Worm (Caenorhabditis elegans): ENCODE measurements around the gene dnbp-1.

Gene dnbp-1

DNA sequence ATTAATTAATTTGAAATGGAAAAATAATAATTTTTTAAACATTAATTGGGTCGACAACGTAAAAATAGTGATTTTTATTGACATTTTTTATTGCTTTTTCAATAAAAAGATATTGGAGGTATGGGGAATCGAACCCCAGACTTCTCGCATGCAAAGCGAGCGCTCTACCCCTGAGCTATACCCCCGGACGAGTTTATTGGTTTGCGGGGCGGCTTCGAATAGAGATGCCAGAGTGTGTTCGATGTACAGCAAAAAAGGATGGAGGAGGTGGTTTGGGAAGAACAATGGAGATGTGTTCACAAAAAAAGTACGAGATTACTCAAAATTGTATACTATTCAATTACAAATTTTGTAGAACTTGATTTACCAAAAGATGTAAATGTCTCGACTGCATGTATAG, 34.0 kb upstream of the dnbp-1 start (continued):
- TF ChIP-seq nhr-90 (tag; optimal IDR thresholded peaks at IDR 0.05) (no peak), snpc-1.1 (tag; optimal IDR thresholded peaks at IDR 0.05; ENCODE audit: insufficient read depth) (peak; percentile 96), hmg-1.2 (GFP tag; IDR thresholded peaks at IDR 0.05) (peak; percentile 70), T26A5.8 (tag; optimal IDR thresholded peaks at IDR 0.05) (no peak), ztf-26 (tag; optimal IDR thresholded peaks at IDR 0.05) (peak; percentile 42), ztf-6 (GFP tag; IDR thresholded peaks at IDR 0.05) (no peak), repo-1 (tag; optimal IDR thresholded peaks at IDR 0.05) (no peak), gei-17 (GFP tag; optimal IDR thresholded peaks at IDR 0.05) (no peak), lir-1 (GFP tag; conservative IDR thresholded peaks at IDR 0.05) (no peak; the same call in 1 of the 2 replicates), nhr-179 (tag; optimal IDR thresholded peaks at IDR 0.05) (peak; percentile 38), let-607 (tag; optimal IDR thresholded peaks at IDR 0.05) (peak in 1 of 2 experiments; percentile 35), T07F8.4 (tag; optimal IDR thresholded peaks at IDR 0.05) (no peak), xnd-1 (tag; optimal IDR thresholded peaks at IDR 0.05) (no peak), cebp-1 (GFP tag; IDR thresholded peaks at IDR 0.05) (no peak), cebp-1 (tag; optimal IDR thresholded peaks at IDR 0.05) (no peak), K12H6.12 (tag; optimal IDR thresholded peaks at IDR 0.05) (no peak), ZK185.1 (tag; optimal IDR thresholded peaks at IDR 0.05; ENCODE audit: poor library complexity, severe bottlenecking) (peak; percentile 70), lin-54 (GFP tag; optimal IDR thresholded peaks at IDR 0.05) (no peak), F23B12.7 (tag; optimal IDR thresholded peaks at IDR 0.05; ENCODE audit: insufficient read depth) (peak; percentile 61), B0019.2 (GFP tag; conservative IDR thresholded peaks at IDR 0.05) (no peak), B0336.3 (GFP tag; IDR thresholded peaks at IDR 0.05) (no peak), bed-2 (GFP tag; IDR thresholded peaks at IDR 0.05) (no peak), hmg-20 (GFP tag; IDR thresholded peaks at IDR 0.05) (no peak; the same call in 1 of the 2 replicates), him-1 (tag; optimal IDR thresholded peaks at IDR 0.05) (peak; percentile 82), ztf-28 (GFP tag; IDR thresholded peaks at IDR 0.05) (no peak), ztf-22 (GFP tag; optimal IDR thresholded peaks at IDR 0.05) (no peak), nfya-1 (tag; optimal IDR thresholded peaks at IDR 0.05; ENCODE audit: borderline replicate concordance, insufficient read depth) (no peak), efl-1 (GFP tag; optimal IDR thresholded peaks at IDR 0.05) (no peak), lsl-1 (GFP tag; optimal IDR thresholded peaks at IDR 0.05) (no peak), madf-6 (GFP tag; IDR thresholded peaks at IDR 0.05) (no peak), dox-1 (GFP tag; IDR thresholded peaks at IDR 0.05) (no peak), hsf-1 (GFP tag; IDR thresholded peaks at IDR 0.05) (no peak), madf-8 (GFP tag; conservative IDR thresholded peaks at IDR 0.05) (no peak), unc-62 (GFP tag; optimal IDR thresholded peaks at IDR 0.05) (no peak), dpl-1 (GFP tag; optimal IDR thresholded peaks at IDR 0.05) (no peak), dpff-1 (tag; optimal IDR thresholded peaks at IDR 0.05) (no peak), ceh-79 (tag; optimal IDR thresholded peaks at IDR 0.05) (no peak), ceh-27 (GFP tag; optimal IDR thresholded peaks at IDR 0.05) (no peak), tlf-1 (GFP tag; optimal IDR thresholded peaks at IDR 0.05) (no peak), mel-28 (tag; optimal IDR thresholded peaks at IDR 0.05; ENCODE audit: borderline replicate concordance) (no peak), Y53G8AR.9 (GFP tag; conservative IDR thresholded peaks at IDR 0.05) (no peak), die-1 (tag; optimal IDR thresholded peaks at IDR 0.05) (peak; percentile 17), rpc-1 (optimal IDR thresholded peaks at IDR 0.05) (peak; percentile 79), rpc-1 (tag; optimal IDR thresholded peaks at IDR 0.05) (peak; percentile 71), akir-1 (GFP tag; optimal IDR thresholded peaks at IDR 0.05) (no peak), B0261.1 (tag; optimal IDR thresholded peaks at IDR 0.05) (peak; percentile 80), zim-3 (tag; optimal IDR thresholded peaks at IDR 0.05) (no peak), snpc-4 (GFP tag; optimal IDR thresholded peaks at IDR 0.05) (peak; percentile 95), snpc-4 (tag; optimal IDR thresholded peaks at IDR 0.05) (peak; percentile 96 to 99 (median 98))

All from whole organism, young adult.